Fruit fly (Drosophila melanogaster) whole organism, embryonic: ENCODE data around the gene CG13369.

Source experiments
- Abd-B ChIP-seq: fragments of 200-800 bp; sonication (Bioruptor generic); optimal IDR thresholded peaks from 2 replicates; lab custom pipeline; 2018; ENCODE audit warnings: missing biosample characterization, mild to moderate bottlenecking, missing genetic modification characterization, moderate library complexity
- Antp ChIP-seq: fragments of 200-800 bp; sonication (Bioruptor generic); optimal IDR thresholded peaks from 3 replicates; lab custom pipeline; 2016; ENCODE audit warnings: missing biosample characterization, missing genetic modification characterization
- Awh ChIP-seq: fragments of 200-800 bp; sonication (Bioruptor generic); IDR thresholded peaks from 2 replicates; pipeline ENCODE4, ENCODE4 v1.3.6; 2022; ENCODE audit warnings: missing biosample characterization, missing genetic modification characterization
- CG10267 ChIP-seq: fragments of 200-800 bp; sonication (Bioruptor generic); optimal IDR thresholded peaks from 2 replicates; lab custom pipeline; 2018; ENCODE audit warnings: missing biosample characterization, mild to moderate bottlenecking, missing genetic modification characterization, moderate library complexity
- CG11085 ChIP-seq: fragments of 200-800 bp; sonication (Bioruptor generic); IDR thresholded peaks from 2 replicates; pipeline ENCODE4 v1.3.6; 2022; ENCODE audit warnings: missing biosample characterization, missing genetic modification characterization
- CG11247 ChIP-seq: fragments of 200-800 bp; sonication (Bioruptor generic); IDR thresholded peaks from 2 replicates; pipeline ENCODE4 v1.3.6; 2022; ENCODE audit warnings: missing biosample characterization, missing genetic modification characterization
- CG12942 ChIP-seq: fragments of 200-800 bp; sonication (Bioruptor generic); optimal IDR thresholded peaks from 3 replicates; lab custom pipeline; 2016; ENCODE audit warnings: missing biosample characterization, missing genetic modification characterization
- CG13123 ChIP-seq: fragments of 200-800 bp; sonication (Bioruptor generic); optimal IDR thresholded peaks from 2 replicates; lab custom pipeline; 2016; ENCODE audit warnings: missing biosample characterization, missing genetic modification characterization
- CG13624 ChIP-seq: fragments of 200-800 bp; sonication (Bioruptor generic); optimal IDR thresholded peaks from 2 replicates; lab custom pipeline; 2016; ENCODE audit warnings: missing biosample characterization, missing genetic modification characterization
- CG15269 ChIP-seq: fragments of 200-800 bp; sonication (Bioruptor generic); optimal IDR thresholded peaks from 2 replicates; lab custom pipeline; 2018; ENCODE audit warnings: missing biosample characterization, mild to moderate bottlenecking, missing genetic modification characterization, moderate library complexity
- CG1792 ChIP-seq: fragments of 200-800 bp; sonication (Bioruptor generic); optimal IDR thresholded peaks from 2 replicates; lab custom pipeline; 2016; ENCODE audit warnings: missing biosample characterization, missing genetic modification characterization
- CG1832 ChIP-seq: fragments of 200-800 bp; sonication (Bioruptor generic); optimal IDR thresholded peaks from 2 replicates; lab custom pipeline; 2017; ENCODE audit warnings: missing biosample characterization, mild to moderate bottlenecking, missing genetic modification characterization, inconsistent platforms
- CG18764 ChIP-seq: fragments of 200-800 bp; sonication (Bioruptor generic); optimal IDR thresholded peaks from 3 replicates; lab custom pipeline; 2016; ENCODE audit warnings: missing biosample characterization, missing genetic modification characterization
- CG30431 ChIP-seq: fragments of 200-800 bp; sonication (Bioruptor generic); optimal IDR thresholded peaks from 2 replicates; lab custom pipeline; 2017; ENCODE audit warnings: missing biosample characterization, missing genetic modification characterization
- CG31441 ChIP-seq: fragments of 200-800 bp; sonication (Bioruptor generic); IDR thresholded peaks from 2 replicates; pipeline ENCODE4 v1.3.6; 2022; ENCODE audit warnings: missing biosample characterization, missing genetic modification characterization
- CG3163 ChIP-seq: fragments of 200-800 bp; sonication (Bioruptor generic); optimal IDR thresholded peaks from 3 replicates; lab custom pipeline; 2016; ENCODE audit warnings: missing biosample characterization, missing genetic modification characterization
- CG4360 ChIP-seq: fragments of 200-800 bp; sonication (Bioruptor generic); IDR thresholded peaks from 2 replicates; pipeline ENCODE4 v1.3.6; 2022; ENCODE audit warnings: missing biosample characterization, missing genetic modification characterization
- CG5953 ChIP-seq: fragments of 200-800 bp; sonication (Bioruptor generic); IDR thresholded peaks from 2 replicates; pipeline ENCODE4 v1.3.6; 2022; ENCODE audit warnings: missing biosample characterization, missing genetic modification characterization
- CG6765 ChIP-seq: fragments of 200-800 bp; sonication (Bioruptor generic); optimal IDR thresholded peaks from 3 replicates; lab custom pipeline; 2017; ENCODE audit warnings: missing biosample characterization, mild to moderate bottlenecking, missing genetic modification characterization
- CG7839 ChIP-seq: fragments of 200-800 bp; sonication (Bioruptor generic); optimal IDR thresholded peaks from 3 replicates; lab custom pipeline; 2018; ENCODE audit warnings: missing biosample characterization, mild to moderate bottlenecking, missing genetic modification characterization, moderate library complexity
- CG8478 ChIP-seq: fragments of >200 bp; optimal IDR thresholded peaks from 2 replicates; lab custom pipeline; 2018
- CG9437 ChIP-seq: fragments of 200-800 bp; sonication (Bioruptor generic); optimal IDR thresholded peaks from 2 replicates; lab custom pipeline; 2018; ENCODE audit warnings: missing biosample characterization, mild to moderate bottlenecking, missing genetic modification characterization
- CG9932 ChIP-seq: fragments of 200-800 bp; sonication (Bioruptor generic); IDR thresholded peaks from 2 replicates; pipeline ENCODE4 v1.3.6; 2022; ENCODE audit warnings: missing biosample characterization, missing genetic modification characterization
- CoRest ChIP-seq: fragments of 200-800 bp; sonication (Bioruptor generic); optimal IDR thresholded peaks from 3 replicates; lab custom pipeline; 2018; ENCODE audit warnings: missing biosample characterization, mild to moderate bottlenecking, missing genetic modification characterization, moderate library complexity
- Dip3 ChIP-seq: fragments of 200-800 bp; sonication (Bioruptor generic); optimal IDR thresholded peaks from 3 replicates; lab custom pipeline; 2016; ENCODE audit warnings: missing biosample characterization, missing genetic modification characterization
- ERR ChIP-seq: fragments of 200-800 bp; sonication (Bioruptor generic); optimal IDR thresholded peaks from 2 replicates; lab custom pipeline; 2016; ENCODE audit warnings: missing biosample characterization, missing genetic modification characterization
- Ets97D ChIP-seq: fragments of 200-800 bp; sonication (Bioruptor generic); optimal IDR thresholded peaks from 3 replicates; lab custom pipeline; 2016; ENCODE audit warnings: missing biosample characterization, missing genetic modification characterization
- Mes4 ChIP-seq: fragments of 200-800 bp; sonication (Bioruptor generic); optimal IDR thresholded peaks from 2 replicates; lab custom pipeline; 2016; ENCODE audit warnings: missing biosample characterization, missing genetic modification characterization
- Nf-YB ChIP-seq: fragments of 200-800 bp; sonication (Bioruptor generic); optimal IDR thresholded peaks from 3 replicates; lab custom pipeline; 2019; ENCODE audit warnings: missing biosample characterization, mild to moderate bottlenecking, missing genetic modification characterization, moderate library complexity
- Ravus ChIP-seq: fragments of 200-800 bp; sonication (Bioruptor generic); IDR thresholded peaks from 2 replicates; pipeline ENCODE4 v1.3.6; 2022; ENCODE audit warnings: missing biosample characterization, missing genetic modification characterization
- Rfx ChIP-seq: fragments of 200-800 bp; sonication (Bioruptor generic); IDR thresholded peaks from 2 replicates; pipeline ENCODE4 v1.3.6; 2022; ENCODE audit warnings: missing biosample characterization, missing genetic modification characterization
- Ssrp ChIP-seq: fragments of 200-800 bp; sonication (Bioruptor generic); optimal IDR thresholded peaks from 2 replicates; lab custom pipeline; 2018; ENCODE audit warnings: missing biosample characterization, mild to moderate bottlenecking, missing genetic modification characterization, moderate library complexity
- Xrp1 ChIP-seq: fragments of 200-800 bp; sonication (Bioruptor generic); IDR thresholded peaks from 2 replicates; pipeline ENCODE4 v1.3.6; 2022; ENCODE audit warnings: missing biosample characterization, missing genetic modification characterization
- ab ChIP-seq: fragments of 200-800 bp; sonication (Bioruptor generic); optimal IDR thresholded peaks from 2 replicates; lab custom pipeline; 2016; ENCODE audit warnings: missing biosample characterization, missing genetic modification characterization
- amos ChIP-seq: fragments of 200-800 bp; sonication (Bioruptor generic); IDR thresholded peaks from 2 replicates; pipeline ENCODE4 v1.3.6; 2022; ENCODE audit warnings: missing biosample characterization, missing genetic modification characterization; ENCODE audit not compliant: partially characterized antibody
- ato ChIP-seq: fragments of 200-800 bp; sonication (Bioruptor generic); IDR thresholded peaks from 2 replicates; pipeline ENCODE4 v1.3.6; 2022; ENCODE audit warnings: missing biosample characterization, missing genetic modification characterization; ENCODE audit not compliant: partially characterized antibody
- bab2 ChIP-seq: fragments of 200-800 bp; sonication (Bioruptor generic); optimal IDR thresholded peaks from 2 replicates; lab custom pipeline; 2016; ENCODE audit warnings: missing biosample characterization, missing genetic modification characterization
- bsh ChIP-seq, 2 experiments: fragments of 200-800 bp; sonication (Bioruptor generic); optimal IDR thresholded peaks; 2 replicates each; lab custom pipeline; 2017 to 2018; ENCODE audit warnings: mild to moderate bottlenecking in 2 of 2, missing biosample characterization in 2 of 2, missing genetic modification characterization in 2 of 2, moderate library complexity in 1 of 2
- cad ChIP-seq: fragments of >200 bp; optimal IDR thresholded peaks from 2 replicates; lab custom pipeline; 2017; ENCODE audit warnings: missing biosample characterization, missing genetic modification characterization
- en ChIP-seq: fragments of 200-800 bp; sonication (Bioruptor generic); optimal IDR thresholded peaks from 2 replicates; lab custom pipeline; 2016; ENCODE audit warnings: missing biosample characterization, missing genetic modification characterization
- eve ChIP-seq, 2 experiments: fragments of >200 bp; optimal IDR thresholded peaks; 2 replicates each; lab custom pipeline; 2017; ENCODE audit warnings: missing biosample characterization in 2 of 2, missing genetic modification characterization in 2 of 2
- ewg ChIP-seq: fragments of 200-800 bp; sonication (Bioruptor generic); optimal IDR thresholded peaks from 3 replicates; lab custom pipeline; 2017; ENCODE audit warnings: mild to moderate bottlenecking, missing biosample characterization, missing genetic modification reagents, missing genetic modification characterization
- fru ChIP-seq: fragments of >200 bp; optimal IDR thresholded peaks from 2 replicates; lab custom pipeline; 2017
- gem ChIP-seq: fragments of 200-800 bp; sonication (Bioruptor generic); optimal IDR thresholded peaks from 2 replicates; lab custom pipeline; 2019; ENCODE audit warnings: missing biosample characterization, mild to moderate bottlenecking, missing genetic modification characterization, moderate library complexity
- klu ChIP-seq: fragments of 200-800 bp; sonication (Bioruptor generic); IDR thresholded peaks from 2 replicates; pipeline ENCODE4 v1.3.6; 2022; ENCODE audit warnings: missing biosample characterization, missing genetic modification characterization
- pan ChIP-seq, 4 experiments: fragments of >200 bp in 3 of 4; fragments of 200-800 bp in 1 of 4; sonication (Bioruptor generic) in 1 of 4; optimal IDR thresholded peaks in 3 of 4; IDR thresholded peaks in 1 of 4; 2 replicates each; pipeline versions ENCODE4 v1.3.6 to Lab custom; 2017 to 2022; ENCODE audit warnings: missing biosample characterization in 2 of 4, missing genetic modification characterization in 2 of 4, mixed read lengths in 1 of 4
- pita ChIP-seq: fragments of 200-800 bp; sonication (Bioruptor generic); optimal IDR thresholded peaks from 2 replicates; lab custom pipeline; 2017; ENCODE audit warnings: missing biosample characterization, mild to moderate bottlenecking, missing genetic modification characterization
- pzg ChIP-seq: fragments of 200-800 bp; sonication (Bioruptor generic); optimal IDR thresholded peaks from 3 replicates; lab custom pipeline; 2018; ENCODE audit warnings: missing biosample characterization, mild to moderate bottlenecking, missing genetic modification characterization, moderate library complexity
- scrt ChIP-seq: fragments of 200-800 bp; sonication (Bioruptor generic); optimal IDR thresholded peaks from 2 replicates; lab custom pipeline; 2018; ENCODE audit warnings: missing biosample characterization, mild to moderate bottlenecking, missing genetic modification characterization, moderate library complexity
- shn ChIP-seq: fragments of 200-800 bp; sonication (Bioruptor generic); optimal IDR thresholded peaks from 3 replicates; lab custom pipeline; 2016; ENCODE audit warnings: missing biosample characterization, missing genetic modification characterization
- sr ChIP-seq: fragments of 200-800 bp; sonication (Bioruptor generic); IDR thresholded peaks from 3 replicates; pipeline ENCODE4 v1.3.6; 2022; ENCODE audit warnings: missing biosample characterization, missing genetic modification characterization
- ssp ChIP-seq: fragments of 200-800 bp; sonication (Bioruptor generic); IDR thresholded peaks from 2 replicates; pipeline ENCODE4 v1.3.6; 2022; ENCODE audit warnings: missing biosample characterization, missing genetic modification characterization

The CG13369 gene

DNA sequence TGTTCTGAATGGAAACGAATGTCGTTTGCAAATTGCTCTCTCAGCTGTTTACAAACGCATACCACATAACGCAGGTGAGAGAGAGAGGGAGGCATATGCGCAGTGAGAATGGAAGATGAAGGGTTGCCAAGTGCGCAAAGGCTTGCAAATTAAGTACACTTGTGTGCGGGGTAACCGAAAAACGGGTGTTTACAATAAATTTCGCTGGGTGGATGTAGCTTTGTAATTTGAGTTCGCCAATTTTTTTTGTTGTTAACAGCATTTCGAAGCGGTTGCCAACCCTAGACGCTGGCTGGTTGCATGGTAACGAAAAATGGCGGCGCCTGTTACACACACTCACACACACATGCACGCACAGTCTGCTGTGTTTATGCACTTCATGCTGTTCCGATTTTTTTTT, 31.7 kb downstream of the CG13369 start (continued):
- TF ChIP-seq Xrp1: peak; percentile 97
- TF ChIP-seq Nf-YB (GFP tag; lab: Kevin White, UChicago): peak; percentile 74
- no peak for TF ChIP-seq amos (GFP tag; lab: Robert Waterston, UW)
- peak; percentile 92 for TF ChIP-seq CG12942
- TF ChIP-seq Abd-B (GFP tag; lab: Kevin White, UChicago): peak; percentile 90
- no peak for TF ChIP-seq fru (lab: Kevin White, UChicago)
- TF ChIP-seq CG11247 (GFP tag; lab: Robert Waterston, UW): peak; percentile 96
- TF ChIP-seq CG13624 (GFP tag; lab: Kevin White, UChicago): peak; percentile 97
- TF ChIP-seq Awh (GFP tag; lab: Robert Waterston, UW): peak; percentile 95
- TF ChIP-seq gem (tag; lab: Kevin White, UChicago): peak; percentile 95
- no peak; the same call in 1 of the 2 replicates for TF ChIP-seq ato (GFP tag; lab: Robert Waterston, UW)
- peak; percentile 92 for TF ChIP-seq Dip3 (GFP tag; lab: Kevin White, UChicago)
- TF ChIP-seq CG31441 (GFP tag; lab: Robert Waterston, UW): peak; percentile 93
- TF ChIP-seq ewg (GFP tag; lab: Kevin White, UChicago): peak; percentile 96
- peak; percentile 96 for TF ChIP-seq CG18764
- peak; percentile 82 for TF ChIP-seq CG10267 (tag; lab: Kevin White, UChicago)
- peak; percentile 87 for TF ChIP-seq CG13123 (GFP tag; lab: Kevin White, UChicago)
- peak; percentile 91 for TF ChIP-seq Ssrp (tag; lab: Kevin White, UChicago)
- peak; percentile 86 for TF ChIP-seq klu (GFP tag; lab: Robert Waterston, UW)
- no peak for TF ChIP-seq pan (optimal IDR thresholded peaks at IDR 0.05; lab: Kevin White, UChicago)
- TF ChIP-seq pan (GFP tag; optimal IDR thresholded peaks at IDR 0.05 in 1 of 2, IDR thresholded peaks at IDR 0.05 in 1 of 2): peak in 1 of 2 experiments; percentile 98
- TF ChIP-seq CG9437 (GFP tag; lab: Kevin White, UChicago): peak; percentile 85
- peak; percentile 86 for TF ChIP-seq CG6765 (GFP tag; lab: Kevin White, UChicago)
- peak; percentile 75 for TF ChIP-seq CG3163 (GFP tag; lab: Kevin White, UChicago)
- TF ChIP-seq CG8478 (lab: Kevin White, UChicago): no peak
- TF ChIP-seq pzg: peak; percentile 37
- TF ChIP-seq bsh (GFP tag; optimal IDR thresholded peaks at IDR 0.05; lab: Kevin White, UChicago): peak; percentile 91 to 97
- TF ChIP-seq Mes4 (GFP tag; lab: Kevin White, UChicago): peak; percentile 93
- peak; percentile 71 for TF ChIP-seq Ets97D (GFP tag; lab: Kevin White, UChicago)
- peak; percentile 92 for TF ChIP-seq scrt
- peak; percentile 96 for TF ChIP-seq CG7839
- peak; percentile 88 for TF ChIP-seq ERR (GFP tag; lab: Kevin White, UChicago)
- TF ChIP-seq CG11085 (GFP tag; lab: Robert Waterston, UW): peak; percentile 88
- no peak for TF ChIP-seq CG1832 (GFP tag; lab: Kevin White, UChicago)
- TF ChIP-seq pita (GFP tag; lab: Kevin White, UChicago): no peak
- peak; percentile 95 for TF ChIP-seq CG9932
- no peak for TF ChIP-seq cad
- peak; percentile 95 for TF ChIP-seq shn (GFP tag; lab: Kevin White, UChicago)
- TF ChIP-seq ab (GFP tag; lab: Kevin White, UChicago): peak; percentile 93
- peak; percentile 95 for TF ChIP-seq CoRest (tag; lab: Kevin White, UChicago)
- TF ChIP-seq CG5953: peak; percentile 97
- TF ChIP-seq CG15269: peak; percentile 96
- peak; percentile 91 for TF ChIP-seq en (GFP tag; lab: Kevin White, UChicago)
- TF ChIP-seq bab2 (GFP tag; lab: Kevin White, UChicago): peak; percentile 92
- peak; percentile 97 for TF ChIP-seq Antp
- TF ChIP-seq CG1792 (GFP tag; lab: Kevin White, UChicago): peak; percentile 87
- peak; percentile 98 for TF ChIP-seq Rfx (GFP tag; lab: Robert Waterston, UW)
- TF ChIP-seq sr: peak; percentile 91; the same call in 2 of the 3 replicates
- TF ChIP-seq Ravus (GFP tag; lab: Robert Waterston, UW): peak; percentile 90
- TF ChIP-seq CG30431: peak; percentile 92
- TF ChIP-seq eve (GFP tag; optimal IDR thresholded peaks at IDR 0.05; lab: Kevin White, UChicago): no peak
- peak; percentile 83 for TF ChIP-seq CG4360 (GFP tag; lab: Robert Waterston, UW)
- peak; percentile 85 for TF ChIP-seq ssp
